Worm (Caenorhabditis elegans): ENCODE results near the gene C17F4.12.
"Not testable (repeated sequence)": the region's sequence is repeated elsewhere in the genome, so short reads cannot be mapped to it uniquely, and the experiment has no call there.

The C17F4.12 gene

ce11 chrII:3221730-3222129, 22.2 kb downstream of the C17F4.12 start, which contains the start of gene ZC239.14:
ZC239.14 (minus strand) TSS chrII:3222034.
- TF ChIP-seq klf-2 (GFP tag; conservative IDR thresholded peaks at IDR 0.05) (no peak), T22C8.4 (GFP tag; IDR thresholded peaks at IDR 0.05) (no peak), tab-1 (GFP tag; IDR thresholded peaks at IDR 0.05) (no peak), med-1 (GFP tag; optimal IDR thresholded peaks at IDR 0.05; ENCODE audit: insufficient read depth) (no peak), ztf-29 (GFP tag; IDR thresholded peaks at IDR 0.05) (no peak), cog-1 (tag; optimal IDR thresholded peaks at IDR 0.05) (no peak), flt-1 (GFP tag; IDR thresholded peaks at IDR 0.05) (no peak), ztf-23 (GFP tag; IDR thresholded peaks at IDR 0.05) (no peak)

- TF ChIP-seq klf-2 (GFP tag; conservative IDR thresholded peaks at IDR 0.05), result no peak
- TF ChIP-seq ref-1 (GFP tag; conservative IDR thresholded peaks at IDR 0.05), result no peak
- no peak for TF ChIP-seq flt-1 (GFP tag; IDR thresholded peaks at IDR 0.05)
- TF ChIP-seq cog-1 (tag; optimal IDR thresholded peaks at IDR 0.05), result no peak
- TF ChIP-seq ztf-23 (GFP tag; IDR thresholded peaks at IDR 0.05), result no peak
- TF ChIP-seq T22C8.4 (GFP tag; IDR thresholded peaks at IDR 0.05), result no peak
- TF ChIP-seq med-1 (GFP tag; optimal IDR thresholded peaks at IDR 0.05; ENCODE audit: insufficient read depth), result no peak
- TF ChIP-seq tab-1 (GFP tag; IDR thresholded peaks at IDR 0.05), result no peak
- TF ChIP-seq ztf-29 (GFP tag; IDR thresholded peaks at IDR 0.05), result no peak
These were observed 23.2 kb downstream of the C17F4.12 start, which contains the start of gene ZC239.22 for ce11 chrII:3220723-3221122. ZC239.22 (minus strand) TSS chrII:3220823.

- not testable (repeated sequence) for TF ChIP-seq T22C8.4 (GFP tag; IDR thresholded peaks at IDR 0.05); ztf-23 (GFP tag; IDR thresholded peaks at IDR 0.05); med-1 (GFP tag; optimal IDR thresholded peaks at IDR 0.05; ENCODE audit: insufficient read depth)
These were observed 28.2 kb downstream of the C17F4.12 start, which contains the start of gene ZC239.3 for ce11 chrII:3215762-3216161. ZC239.3 (plus strand) TSS chrII:3216062.

- no peak for TF ChIP-seq tab-1 (GFP tag; IDR thresholded peaks at IDR 0.05)
- no peak for TF ChIP-seq T22C8.4 (GFP tag; IDR thresholded peaks at IDR 0.05)
- TF ChIP-seq cog-1 (tag; optimal IDR thresholded peaks at IDR 0.05), result no peak
- no peak for TF ChIP-seq ztf-23 (GFP tag; IDR thresholded peaks at IDR 0.05)
These were observed 30.1 kb downstream of the C17F4.12 start, which contains the start of gene ZC239.4 for ce11 chrII:3213898-3214297. ZC239.4 (plus strand) TSS chrII:3214198.

ce11 chrII:3210365-3210764, 33.6 kb downstream of the C17F4.12 start, which contains the start of gene ZC239.5:
ZC239.5 (plus strand) TSS chrII:3210665.
- TF ChIP-seq tab-1 (GFP tag; IDR thresholded peaks at IDR 0.05) (no peak), flt-1 (GFP tag; IDR thresholded peaks at IDR 0.05) (no peak), ztf-23 (GFP tag; IDR thresholded peaks at IDR 0.05) (no peak), ztf-29 (GFP tag; IDR thresholded peaks at IDR 0.05) (no peak), cog-1 (tag; optimal IDR thresholded peaks at IDR 0.05) (no peak), T22C8.4 (GFP tag; IDR thresholded peaks at IDR 0.05) (no peak), ref-1 (GFP tag; conservative IDR thresholded peaks at IDR 0.05) (no peak)

DNA sequence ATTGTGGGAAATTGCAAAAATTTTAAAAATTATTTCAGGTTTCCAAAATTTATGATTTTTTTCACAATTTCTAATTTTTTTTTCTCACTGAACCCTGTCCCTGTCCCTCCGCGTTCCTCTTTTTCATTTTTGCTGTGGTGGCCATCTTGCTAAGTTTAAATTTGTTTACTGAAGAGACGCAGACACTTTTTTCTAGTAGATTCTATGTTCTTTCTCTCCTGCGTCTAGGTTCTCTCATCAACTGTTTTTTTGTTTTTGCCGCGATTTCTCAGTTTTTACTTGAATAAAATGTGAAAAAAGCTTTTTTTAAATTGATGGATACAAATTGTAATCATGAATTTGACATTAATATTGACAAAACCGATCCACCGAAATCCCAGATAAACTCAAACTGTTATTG, 34.7 kb downstream of the C17F4.12 start, which contains the start of gene ZC239.6:
Gene ZC239.6 (plus strand): TSS at position 381 of the 400 bp plus-strand sequence.
- no peak for TF ChIP-seq T22C8.4 (GFP tag; IDR thresholded peaks at IDR 0.05)
- no peak for TF ChIP-seq klf-2 (GFP tag; conservative IDR thresholded peaks at IDR 0.05)
- TF ChIP-seq ref-1 (GFP tag; conservative IDR thresholded peaks at IDR 0.05), result no peak
- no peak for TF ChIP-seq flt-1 (GFP tag; IDR thresholded peaks at IDR 0.05)
- no peak for TF ChIP-seq ztf-29 (GFP tag; IDR thresholded peaks at IDR 0.05)
- TF ChIP-seq tab-1 (GFP tag; IDR thresholded peaks at IDR 0.05), result no peak
- TF ChIP-seq cog-1 (tag; optimal IDR thresholded peaks at IDR 0.05), result no peak
- no peak for TF ChIP-seq med-1 (GFP tag; optimal IDR thresholded peaks at IDR 0.05; ENCODE audit: insufficient read depth)
- TF ChIP-seq ztf-23 (GFP tag; IDR thresholded peaks at IDR 0.05), result no peak

DNA sequence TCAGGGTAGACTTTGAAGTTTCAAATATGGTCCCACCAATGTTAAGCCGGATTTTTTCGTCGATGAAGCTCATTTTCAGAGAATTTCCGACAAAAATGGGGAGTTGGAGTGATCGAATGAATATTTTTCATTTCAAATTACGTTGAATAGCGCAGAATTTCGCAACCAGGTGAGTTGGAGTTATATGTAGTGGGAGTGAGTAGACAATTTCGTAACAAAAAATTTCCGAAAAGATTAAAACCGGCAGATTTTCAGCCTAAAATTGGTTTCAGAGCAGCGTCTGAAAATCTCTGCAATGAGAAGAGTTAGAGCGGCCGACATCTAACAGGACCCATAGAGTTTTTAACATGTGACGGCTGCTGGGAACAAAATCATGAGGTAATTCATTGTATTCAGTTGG, 35.3 kb downstream of the C17F4.12 start, which contains the start of gene sdz-35:
Gene sdz-35 (minus strand): TSS at position 101 of the 400 bp plus-strand sequence.
- no peak for TF ChIP-seq tab-1 (GFP tag; IDR thresholded peaks at IDR 0.05)
- no peak for TF ChIP-seq ztf-23 (GFP tag; IDR thresholded peaks at IDR 0.05)
- TF ChIP-seq klf-2 (GFP tag; conservative IDR thresholded peaks at IDR 0.05), result no peak
- no peak for TF ChIP-seq med-1 (GFP tag; optimal IDR thresholded peaks at IDR 0.05; ENCODE audit: insufficient read depth)
- no peak for TF ChIP-seq cog-1 (tag; optimal IDR thresholded peaks at IDR 0.05)
- TF ChIP-seq flt-1 (GFP tag; IDR thresholded peaks at IDR 0.05), result no peak
- TF ChIP-seq T22C8.4 (GFP tag; IDR thresholded peaks at IDR 0.05), result no peak
- no peak for TF ChIP-seq ztf-29 (GFP tag; IDR thresholded peaks at IDR 0.05)
- no peak for TF ChIP-seq ref-1 (GFP tag; conservative IDR thresholded peaks at IDR 0.05)

ce11 chrII:3206423-3206989, 37.5 kb downstream of the C17F4.12 start, which contains the start of the genes ZC239.20 and ZC239.21:
ZC239.20 (minus strand) TSS chrII:3206523.
ZC239.21 (plus strand) TSS chrII:3206939.
- TF ChIP-seq cog-1 (tag; optimal IDR thresholded peaks at IDR 0.05) (no peak), ref-1 (GFP tag; conservative IDR thresholded peaks at IDR 0.05) (no peak), flt-1 (GFP tag; IDR thresholded peaks at IDR 0.05) (no peak), ztf-29 (GFP tag; IDR thresholded peaks at IDR 0.05) (no peak), T22C8.4 (GFP tag; IDR thresholded peaks at IDR 0.05) (no peak), tab-1 (GFP tag; IDR thresholded peaks at IDR 0.05) (no peak), med-1 (GFP tag; optimal IDR thresholded peaks at IDR 0.05; ENCODE audit: insufficient read depth) (no peak), klf-2 (GFP tag; conservative IDR thresholded peaks at IDR 0.05) (no peak), ztf-23 (GFP tag; IDR thresholded peaks at IDR 0.05) (no peak)

DNA sequence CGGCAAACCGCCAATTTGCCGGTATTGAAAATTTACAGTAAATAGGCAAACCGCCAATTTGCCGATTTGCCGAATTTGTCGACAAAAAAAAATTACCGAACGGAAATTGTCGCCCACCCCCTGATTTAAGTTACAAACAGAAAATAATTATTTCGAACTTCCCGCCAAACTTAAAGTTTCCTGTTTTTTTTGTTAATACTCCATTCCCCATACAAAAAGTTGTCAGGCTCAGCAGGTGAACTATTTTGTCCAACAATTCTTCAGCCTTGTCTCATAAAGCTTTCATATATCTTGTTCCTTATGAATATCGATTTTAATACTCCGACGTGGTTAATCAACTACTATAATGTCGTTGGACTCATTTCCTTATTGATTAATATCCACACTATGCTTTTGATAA, 40.6 kb downstream of the C17F4.12 start, which contains the start of gene sri-50:
Gene sri-50 (plus strand): TSS at position 301 of the 400 bp plus-strand sequence.
- no peak for TF ChIP-seq ref-1 (GFP tag; conservative IDR thresholded peaks at IDR 0.05)

ce11 chrII:3202519-3202918, 41.5 kb downstream of the C17F4.12 start, which contains the start of gene sri-53:
sri-53 (minus strand) TSS chrII:3202619.
- TF ChIP-seq ztf-29 (GFP tag; IDR thresholded peaks at IDR 0.05) (no peak), flt-1 (GFP tag; IDR thresholded peaks at IDR 0.05) (no peak), ztf-23 (GFP tag; IDR thresholded peaks at IDR 0.05) (no peak)
